Worm (Caenorhabditis elegans) whole organism, L4 larva: Measurements from ENCODE around the gene C39E9.8.

ENCODE experiments used
- F10B5.3 ChIP-seq: sonication (generic microtip); optimal IDR thresholded peaks from 2 replicates; lab custom pipeline; 2016; ENCODE audit warnings: mild to moderate bottlenecking, missing genetic modification characterization, missing compliant biosample characterization
- F26F4.8 ChIP-seq: fragments of 200-800 bp; sonication (Bioruptor generic); conservative IDR thresholded peaks from 2 replicates; pipeline ENCODE4 v1.3.6; 2022; ENCODE audit warnings: missing genetic modification characterization, missing compliant biosample characterization
- F37D6.2 ChIP-seq: sonication (generic microtip); optimal IDR thresholded peaks from 2 replicates; lab custom pipeline; 2016; ENCODE audit warnings: mild to moderate bottlenecking, missing genetic modification characterization, missing compliant biosample characterization
- Y75B8A.6 ChIP-seq: fragments of 200-800 bp; sonication (Bioruptor generic); IDR thresholded peaks from 2 replicates; pipeline ENCODE4 v1.3.6; 2022; ENCODE audit warnings: missing genetic modification reagents, missing genetic modification characterization, missing compliant biosample characterization
- ZK337.2 ChIP-seq: fragments of 200-800 bp; sonication (Bioruptor generic); IDR thresholded peaks from 2 replicates; pipeline ENCODE4 v1.3.6; 2022; ENCODE audit warnings: missing genetic modification reagents, missing genetic modification characterization, missing compliant biosample characterization
- attf-4 ChIP-seq: sonication (generic microtip); optimal IDR thresholded peaks from 3 replicates; lab custom pipeline; 2017; ENCODE audit warnings: missing biosample characterization, missing genetic modification characterization
- ceh-20 ChIP-seq: fragments of 200-800 bp; sonication (Bioruptor generic); IDR thresholded peaks from 2 replicates; pipeline ENCODE4 v1.3.6; 2022; ENCODE audit warnings: missing genetic modification reagents, missing genetic modification characterization, missing compliant biosample characterization
- ceh-28 ChIP-seq: fragments of 150-350 bp; optimal IDR thresholded peaks from 2 replicates; lab custom pipeline; 2014; ENCODE audit warnings: missing biosample characterization, missing genetic modification reagents, missing genetic modification characterization
- ceh-32 ChIP-seq: sonication (generic microtip); optimal IDR thresholded peaks from 2 replicates; lab custom pipeline; 2016; ENCODE audit warnings: mild to moderate bottlenecking, missing genetic modification characterization, missing compliant biosample characterization; ENCODE audit not compliant: poor library complexity
- cey-2 ChIP-seq: sonication (generic microtip); optimal IDR thresholded peaks from 3 replicates; lab custom pipeline; 2017; ENCODE audit warnings: missing genetic modification characterization, mild to moderate bottlenecking, missing compliant biosample characterization, antibody characterized with exemption, borderline replicate concordance; ENCODE audit not compliant: insufficient read depth
- daf-19 ChIP-seq: fragments of 200-800 bp; sonication (Bioruptor generic); conservative IDR thresholded peaks from 2 replicates; pipeline ENCODE4 v1.3.6; 2022; ENCODE audit warnings: missing genetic modification characterization, missing compliant biosample characterization
- duxl-1 ChIP-seq: sonication (generic microtip); optimal IDR thresholded peaks from 2 replicates; lab custom pipeline; 2016; ENCODE audit warnings: mild to moderate bottlenecking, missing genetic modification characterization, moderate library complexity, missing compliant biosample characterization; ENCODE audit not compliant: poor library complexity
- dve-1 ChIP-seq: sonication (generic microtip); optimal IDR thresholded peaks from 2 replicates; lab custom pipeline; 2017; ENCODE audit warnings: antibody characterized with exemption, mild to moderate bottlenecking, missing genetic modification characterization, missing compliant biosample characterization; ENCODE audit not compliant: insufficient read depth
- egl-27 ChIP-seq: sonication (generic microtip); optimal IDR thresholded peaks from 3 replicates; lab custom pipeline; 2017; ENCODE audit warnings: missing biosample characterization, missing genetic modification reagents, missing genetic modification characterization
- hif-1 ChIP-seq, 2 experiments: sonication (generic microtip); optimal IDR thresholded peaks; 2 replicates each; lab custom pipeline; 2016 to 2017; ENCODE audit warnings: missing compliant biosample characterization in 2 of 2, missing genetic modification characterization in 2 of 2, missing genetic modification reagents in 2 of 2, missing genotype in 2 of 2, mild to moderate bottlenecking in 1 of 2
- hlh-11 ChIP-seq: fragments of 200-800 bp; sonication (Bioruptor generic); optimal IDR thresholded peaks from 2 replicates; lab custom pipeline; 2018; ENCODE audit warnings: mild to moderate bottlenecking, missing genetic modification characterization, missing compliant biosample characterization
- lim-7 ChIP-seq: fragments of 200-800 bp; sonication (Bioruptor generic); IDR thresholded peaks from 2 replicates; pipeline ENCODE4 v1.3.6; 2022; ENCODE audit warnings: missing genetic modification characterization, missing compliant biosample characterization
- lin-29 ChIP-seq: fragments of 200-800 bp; sonication (Bioruptor generic); IDR thresholded peaks from 2 replicates; pipeline ENCODE4 v1.3.6; 2022; ENCODE audit warnings: missing genetic modification reagents, missing genetic modification characterization, missing compliant biosample characterization
- lin-38 ChIP-seq: fragments of 200-800 bp; sonication (Bioruptor generic); IDR thresholded peaks from 2 replicates; pipeline ENCODE4 v1.3.6; 2022; ENCODE audit warnings: missing genetic modification reagents, missing genetic modification characterization, missing compliant biosample characterization
- lin-39 ChIP-seq: fragments of 150-350 bp; optimal IDR thresholded peaks from 2 replicates; lab custom pipeline; 2014; ENCODE audit warnings: missing biosample characterization, missing genetic modification reagents, missing genetic modification characterization
- madf-5 ChIP-seq, 2 experiments: fragments of 200-800 bp; sonication (Bioruptor generic); IDR thresholded peaks; 2 replicates each; pipeline ENCODE4 v1.3.6; 2022; ENCODE audit warnings: missing compliant biosample characterization in 2 of 2, missing genetic modification characterization in 2 of 2
- mes-2 ChIP-seq: sonication (generic microtip); optimal IDR thresholded peaks from 2 replicates; lab custom pipeline; 2016; ENCODE audit warnings: missing genotype, mild to moderate bottlenecking, missing genetic modification characterization, missing compliant biosample characterization; ENCODE audit not compliant: poor library complexity, severe bottlenecking
- mxl-2 ChIP-seq: fragments of 200-800 bp; sonication (Bioruptor generic); conservative IDR thresholded peaks from 2 replicates; pipeline ENCODE4 v1.3.6; 2022; ENCODE audit warnings: missing genetic modification reagents, missing genetic modification characterization, missing compliant biosample characterization
- nhr-102 ChIP-seq: sonication (generic microtip); optimal IDR thresholded peaks from 2 replicates; lab custom pipeline; 2016; ENCODE audit warnings: mild to moderate bottlenecking, missing genetic modification characterization, moderate library complexity, missing compliant biosample characterization
- nhr-25 ChIP-seq: sonication (generic microtip); optimal IDR thresholded peaks from 2 replicates; lab custom pipeline; 2017; ENCODE audit warnings: missing genetic modification characterization, mild to moderate bottlenecking, missing compliant biosample characterization, antibody characterized with exemption, moderate library complexity, borderline replicate concordance; ENCODE audit not compliant: insufficient read depth
- nhr-42 ChIP-seq: fragments of 200-800 bp; sonication (Bioruptor generic); IDR thresholded peaks from 2 replicates; pipeline ENCODE4 v1.3.6; 2022; ENCODE audit warnings: missing genetic modification characterization, missing compliant biosample characterization
- snpc-4 ChIP-seq: fragments of 150-350 bp; optimal IDR thresholded peaks from 2 replicates; lab custom pipeline; 2014; ENCODE audit warnings: missing biosample characterization, missing genetic modification characterization
- spr-1 ChIP-seq: sonication (generic microtip); optimal IDR thresholded peaks from 2 replicates; lab custom pipeline; 2016; ENCODE audit warnings: mild to moderate bottlenecking, missing genetic modification characterization, missing compliant biosample characterization
- tag-97 ChIP-seq: fragments of 200-800 bp; sonication (Bioruptor generic); IDR thresholded peaks from 2 replicates; pipeline ENCODE4 v1.3.6; 2022; ENCODE audit warnings: missing genetic modification characterization, missing compliant biosample characterization
- tra-1 ChIP-seq: fragments of 200-800 bp; sonication (Bioruptor generic); IDR thresholded peaks from 2 replicates; pipeline ENCODE4 v1.3.6; 2022; ENCODE audit warnings: missing genetic modification reagents, missing genetic modification characterization, missing compliant biosample characterization
- unc-62 ChIP-seq, 3 experiments: fragments of 150-350 bp in 1 of 3; sonication (generic microtip); optimal IDR thresholded peaks in 2 of 3; peaks in 1 of 3; 1 replicate in 1 of 3; 2 replicates in 2 of 3; lab custom pipeline; 2014 to 2017; ENCODE audit warnings: missing biosample characterization in 3 of 3, missing genetic modification characterization in 3 of 3, missing genetic modification reagents in 3 of 3, missing genotype in 1 of 3
- zfp-2 ChIP-seq: sonication (generic microtip); optimal IDR thresholded peaks from 2 replicates; lab custom pipeline; 2016; ENCODE audit warnings: mild to moderate bottlenecking, missing genetic modification characterization, missing compliant biosample characterization
- zip-11 ChIP-seq: fragments of 200-800 bp; sonication (Bioruptor generic); IDR thresholded peaks from 2 replicates; pipeline ENCODE4 v1.3.6; 2022; ENCODE audit warnings: missing genetic modification characterization, missing compliant biosample characterization
- zip-2 ChIP-seq: fragments of 150-350 bp; optimal IDR thresholded peaks from 2 replicates; lab custom pipeline; 2014; ENCODE audit warnings: missing biosample characterization, missing genetic modification characterization
- ztf-11 ChIP-seq: fragments of 150-350 bp; optimal IDR thresholded peaks from 2 replicates; lab custom pipeline; 2014; ENCODE audit warnings: missing biosample characterization, missing genetic modification characterization
- ztf-7 ChIP-seq: fragments of 150-350 bp; optimal IDR thresholded peaks from 2 replicates; lab custom pipeline; 2014; ENCODE audit warnings: missing biosample characterization, missing genetic modification characterization

The C39E9.8 gene

ce11 chrIV:13082836-13083763 is 3.9 kb downstream of the C39E9.8 start (continued):
- TF ChIP-seq lim-7 (0 out of 2 replicates have a peak, but pooled peaks have one; percentile 38), nhr-25 (tag; lab: Kevin White, UChicago) (peak; percentile 81), nhr-102 (tag; lab: Kevin White, UChicago) (no peak), ztf-7 (tag; lab: Kevin White, UChicago) (no peak), dve-1 (peak; percentile 39), duxl-1 (tag; lab: Kevin White, UChicago) (no peak), F26F4.8 (GFP tag; lab: Robert Waterston, UW) (no peak), unc-62 (GFP tag; optimal IDR thresholded peaks at IDR 0.05 in 1 of 2; lab: Kevin White, UChicago) (peak in 1 of 2 experiments; percentile 86), unc-62 (tag; optimal IDR thresholded peaks at IDR 0.05; lab: Kevin White, UChicago) (no peak), mes-2 (tag; lab: Kevin White, UChicago) (no peak), F37D6.2 (no peak), attf-4 (tag; lab: Kevin White, UChicago) (no peak), tag-97 (no peak), ceh-32 (tag; lab: Kevin White, UChicago) (no peak), F10B5.3 (no peak), madf-5 (GFP tag; IDR thresholded peaks at IDR 0.05; lab: Robert Waterston, UW) (no peak), ceh-28 (tag; lab: Kevin White, UChicago) (no peak), spr-1 (tag; lab: Kevin White, UChicago) (no peak), lin-39 (no peak), ztf-11 (tag; lab: Kevin White, UChicago) (no peak)

ce11 chrIV:13085675-13086074 is 6.4 kb downstream of the C39E9.8 start:
- TF ChIP-seq unc-62 (GFP tag; optimal IDR thresholded peaks at IDR 0.05 in 1 of 2; lab: Kevin White, UChicago): peak in 1 of 2 experiments; percentile 91
- no peak for TF ChIP-seq unc-62 (tag; optimal IDR thresholded peaks at IDR 0.05; lab: Kevin White, UChicago)
- TF ChIP-seq cey-2: no peak
- TF ChIP-seq lin-29 (GFP tag; lab: Robert Waterston, UW): no peak

ce11 chrIV:13086705-13087104 is 7.5 kb downstream of the C39E9.8 start, which contains the start of gene spin-2:
TSS of gene spin-2 (plus strand) at chrIV:13087005.
- no peak for TF ChIP-seq daf-19 (GFP tag; lab: Robert Waterston, UW)
- TF ChIP-seq ceh-20 (GFP tag; lab: Robert Waterston, UW): no peak
- TF ChIP-seq ZK337.2: no peak
- no peak for TF ChIP-seq lin-38 (GFP tag; lab: Robert Waterston, UW)
- no peak for TF ChIP-seq zip-11 (GFP tag; lab: Robert Waterston, UW)
- TF ChIP-seq zip-2 (tag; lab: Kevin White, UChicago): no peak
- no peak for TF ChIP-seq dve-1
- TF ChIP-seq mxl-2 (GFP tag; lab: Robert Waterston, UW): no peak
- TF ChIP-seq hlh-11 (tag; lab: Kevin White, UChicago): no peak
- no peak for TF ChIP-seq egl-27
- TF ChIP-seq hif-1 (tag; optimal IDR thresholded peaks at IDR 0.05; lab: Kevin White, UChicago): no peak
- TF ChIP-seq tra-1: no peak
- TF ChIP-seq Y75B8A.6: no peak
- no peak for TF ChIP-seq nhr-42 (GFP tag; lab: Robert Waterston, UW)
- TF ChIP-seq zfp-2 (tag; lab: Kevin White, UChicago): no peak
- TF ChIP-seq lin-29 (GFP tag; lab: Robert Waterston, UW): no peak
- TF ChIP-seq snpc-4: no peak
- TF ChIP-seq, all 104 proteins: peak for 0
